Fruit fly (Drosophila melanogaster): Measurements from ENCODE around the gene Usp12-46.
A peak's percentile ranks its signal among the peaks of the same experiment; 100 is the strongest.

Gene Usp12-46

dm6 chr3R:22719607-22719949, 31.1 kb upstream of the Usp12-46 start (continued):
- TF ChIP-seq btn (GFP tag; optimal IDR thresholded peaks at IDR 0.05) (no peak), CG9817 (tag; optimal IDR thresholded peaks at IDR 0.05) (peak; percentile 23), ind (GFP tag; optimal IDR thresholded peaks at IDR 0.05) (peak; percentile 25), trh (GFP tag; optimal IDR thresholded peaks at IDR 0.05) (no peak), CG32532 (GFP tag; IDR thresholded peaks at IDR 0.05) (peak; percentile 10; the same call in 1 of the 2 replicates), vvl (GFP tag; IDR thresholded peaks at IDR 0.05) (0 out of 2 replicates have a peak, but pooled peaks have one; percentile 23), CG1603 (tag; optimal IDR thresholded peaks at IDR 0.05) (peak; percentile 47), gem (tag; optimal IDR thresholded peaks at IDR 0.05) (peak; percentile 67), CG8290 (GFP tag; optimal IDR thresholded peaks at IDR 0.05) (no peak), CG8290 (tag; optimal IDR thresholded peaks at IDR 0.05) (no peak), ftz-f1 (GFP tag; optimal IDR thresholded peaks at IDR 0.05) (no peak), croc (GFP tag; conservative IDR thresholded peaks at IDR 0.05) (no peak), Hr51 (GFP tag; optimal IDR thresholded peaks at IDR 0.05) (peak in 1 of 2 experiments; percentile 41), Oli (tag; optimal IDR thresholded peaks at IDR 0.05) (peak; percentile 44), Fer3 (tag; optimal IDR thresholded peaks at IDR 0.05) (peak; percentile 16), CG7556 (GFP tag; optimal IDR thresholded peaks at IDR 0.05) (peak; percentile 46)

- TF ChIP-seq Pdp1 (GFP tag; optimal IDR thresholded peaks at IDR 0.05) (peak in 1 of 2 experiments; percentile 43), CG2116 (GFP tag; optimal IDR thresholded peaks at IDR 0.05) (peak; percentile 71), Doc3 (GFP tag; IDR thresholded peaks at IDR 0.05; ENCODE audit: partially characterized antibody) (peak; percentile 44; the same call in 2 of the 3 replicates), sd (tag; optimal IDR thresholded peaks at IDR 0.05) (peak; percentile 69), Sox100B (GFP tag; optimal IDR thresholded peaks at IDR 0.05) (no peak), Mrtf (GFP tag; IDR thresholded peaks at IDR 0.05) (no peak), pita (GFP tag; optimal IDR thresholded peaks at IDR 0.05) (no peak), tx (GFP tag; optimal IDR thresholded peaks at IDR 0.05) (no peak), nerfin-1 (tag; optimal IDR thresholded peaks at IDR 0.05) (peak; percentile 72), E2f2 (GFP tag; IDR thresholded peaks at IDR 0.05) (peak; percentile 96), CG17829 (tag; optimal IDR thresholded peaks at IDR 0.05) (peak; percentile 25), CG16813 (GFP tag; IDR thresholded peaks at IDR 0.05; ENCODE audit: partially characterized antibody) (peak; percentile 66), CG2120 (GFP tag; optimal IDR thresholded peaks at IDR 0.05) (no peak), tna (GFP tag; IDR thresholded peaks at IDR 0.05; ENCODE audit: partially characterized antibody) (peak; percentile 58; the same call in 1 of the 2 replicates), Ssrp (tag; optimal IDR thresholded peaks at IDR 0.05) (no peak), pzg (GFP tag; optimal IDR thresholded peaks at IDR 0.05) (peak; percentile 70), pho (GFP tag; optimal IDR thresholded peaks at IDR 0.05) (no peak), Hr78 (GFP tag; optimal IDR thresholded peaks at IDR 0.05) (no peak), Dref (GFP tag; IDR thresholded peaks at IDR 0.05) (peak; percentile 91), trem (tag; optimal IDR thresholded peaks at IDR 0.05) (peak; percentile 51), CG7963 (GFP tag; IDR thresholded peaks at IDR 0.05; ENCODE audit: partially characterized antibody) (peak; percentile 55; the same call in 1 of the 3 replicates), eyg (GFP tag; optimal IDR thresholded peaks at IDR 0.05) (no peak), Sin3A (optimal IDR thresholded peaks at IDR 0.05) (peak; percentile 20), CG9797 (GFP tag; optimal IDR thresholded peaks at IDR 0.05) (peak; percentile 65), seq (GFP tag; IDR thresholded peaks at IDR 0.05) (no peak), bsh (GFP tag; optimal IDR thresholded peaks at IDR 0.05) (peak in 1 of 2 experiments; percentile 94), knrl (GFP tag; IDR thresholded peaks at IDR 0.05; ENCODE audit: partially characterized antibody) (peak; percentile 54), chinmo (GFP tag; IDR thresholded peaks at IDR 0.05; ENCODE audit: partially characterized antibody) (peak; percentile 71; the same call in 1 of the 4 replicates), PHDP (tag; optimal IDR thresholded peaks at IDR 0.05) (no peak), lbe (GFP tag; optimal IDR thresholded peaks at IDR 0.05) (peak; percentile 39), Med (GFP tag) (peak; percentile 29), amos (GFP tag; IDR thresholded peaks at IDR 0.05; ENCODE audit: partially characterized antibody) (peak; percentile 65), Dp (GFP tag; optimal IDR thresholded peaks at IDR 0.05) (peak; percentile 94)
Observed at dm6 chr3R:22720808-22721306, 29.8 kb upstream of the Usp12-46 start, which contains the start of gene wge. Gene wge, minus strand, starts transcription at chr3R:22721150.

Measured in whole organism, embryonic.